Worm (Caenorhabditis elegans): Measurements from ENCODE around the gene F59B1.10.

The F59B1.10 gene

DNA sequence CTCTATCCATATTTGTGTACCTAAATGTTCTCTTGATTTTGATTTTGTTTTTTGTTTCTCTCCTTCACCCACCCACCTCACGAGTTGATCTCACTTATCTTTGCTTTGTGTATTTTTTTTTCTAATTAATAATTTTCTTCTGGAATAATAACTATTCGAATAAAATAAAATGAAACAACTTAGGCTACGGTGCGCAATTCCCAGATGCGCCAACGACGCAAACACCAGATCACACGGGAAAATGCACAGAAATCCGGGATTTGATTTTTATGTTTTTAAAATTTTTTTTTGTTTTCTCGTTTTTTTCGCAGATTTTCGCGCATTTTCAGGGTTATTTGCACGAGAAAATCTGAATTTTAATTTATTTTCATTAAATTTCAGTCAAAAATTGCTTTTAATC is 38.5 kb upstream of the F59B1.10 start:
- TF ChIP-seq B0261.1 (tag; optimal IDR thresholded peaks at IDR 0.05): peak; percentile 54
- TF ChIP-seq efl-1 (GFP tag; optimal IDR thresholded peaks at IDR 0.05): peak; percentile 1
- TF ChIP-seq madf-3 (GFP tag; IDR thresholded peaks at IDR 0.05): no peak
- peak; percentile 66 for TF ChIP-seq lsl-1 (GFP tag; optimal IDR thresholded peaks at IDR 0.05)
- TF ChIP-seq ccch-3 (GFP tag; optimal IDR thresholded peaks at IDR 0.05): no peak
- peak; percentile 5; the same call in 1 of the 2 replicates for TF ChIP-seq madf-6 (GFP tag; IDR thresholded peaks at IDR 0.05)

DNA sequence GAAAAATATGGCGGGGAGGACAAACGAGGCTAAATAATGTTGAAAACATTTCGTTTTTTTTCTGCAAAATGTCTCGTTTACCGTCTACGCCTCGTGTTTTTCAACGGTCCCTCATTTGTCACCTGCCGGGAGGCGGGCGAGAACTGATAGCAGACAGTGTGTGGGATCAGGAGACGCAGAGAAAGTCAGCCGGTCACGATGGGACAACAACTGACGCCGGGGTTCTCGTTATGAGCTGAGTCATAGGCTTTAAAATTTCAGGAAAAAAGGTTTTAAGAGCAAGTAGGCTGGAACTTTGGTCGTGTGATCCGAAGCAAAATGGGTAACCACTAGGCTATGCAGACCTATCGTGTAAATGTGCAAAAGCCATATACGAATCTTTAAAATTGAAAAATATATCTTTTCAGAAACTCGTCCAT is 38.0 kb upstream of the F59B1.10 start, which contains the start of gene W08A12.2:
Gene W08A12.2 (minus strand): TSS at position 103 of the 419 bp plus-strand sequence.
- TF ChIP-seq ztf-18 (tag; optimal IDR thresholded peaks at IDR 0.05) (peak; percentile 54), aptf-3 (GFP tag; IDR thresholded peaks at IDR 0.05) (peak; percentile 78; the same call in 1 of the 2 replicates), die-1 (tag; optimal IDR thresholded peaks at IDR 0.05) (peak; percentile 90), snpc-4 (GFP tag; optimal IDR thresholded peaks at IDR 0.05) (peak; percentile 46), snpc-4 (tag; optimal IDR thresholded peaks at IDR 0.05) (peak in 1 of 4 experiments; percentile 39), him-1 (tag; optimal IDR thresholded peaks at IDR 0.05) (peak; percentile 19), lin-54 (GFP tag; optimal IDR thresholded peaks at IDR 0.05) (peak; percentile 1), xnd-1 (tag; optimal IDR thresholded peaks at IDR 0.05) (no peak), F57C9.4 (tag; optimal IDR thresholded peaks at IDR 0.05) (no peak), lsl-1 (GFP tag; optimal IDR thresholded peaks at IDR 0.05) (no peak), attf-5 (GFP tag; optimal IDR thresholded peaks at IDR 0.05) (peak; percentile 12), rec-8 (tag; optimal IDR thresholded peaks at IDR 0.05) (peak; percentile 18 to 88), nhr-90 (tag; optimal IDR thresholded peaks at IDR 0.05) (peak; percentile 75), T07F8.4 (tag; optimal IDR thresholded peaks at IDR 0.05) (peak; percentile 34), K11D2.4 (GFP tag; IDR thresholded peaks at IDR 0.05) (peak; percentile 34; the same call in 1 of the 2 replicates), nfyb-1 (GFP tag; IDR thresholded peaks at IDR 0.05) (peak; percentile 66; the same call in 1 of the 2 replicates), B0019.2 (GFP tag; conservative IDR thresholded peaks at IDR 0.05) (no peak), D2030.7 (GFP tag; IDR thresholded peaks at IDR 0.05) (no peak), hsf-1 (GFP tag; IDR thresholded peaks at IDR 0.05) (0 out of 2 replicates have a peak, but pooled peaks have one; percentile 18), F55B11.4 (tag; optimal IDR thresholded peaks at IDR 0.05; ENCODE audit: borderline replicate concordance, insufficient read depth) (no peak), F49E8.2 (tag; optimal IDR thresholded peaks at IDR 0.05; ENCODE audit: insufficient read depth) (no peak), dpff-1 (tag; optimal IDR thresholded peaks at IDR 0.05) (no peak), ceh-79 (tag; optimal IDR thresholded peaks at IDR 0.05) (no peak), somi-1 (GFP tag; optimal IDR thresholded peaks at IDR 0.05) (peak; percentile 72), ama-1 (optimal IDR thresholded peaks at IDR 0.05) (no peak), ama-1 (GFP tag; optimal IDR thresholded peaks at IDR 0.05) (peak; percentile 5 to 82), unc-130 (GFP tag; optimal IDR thresholded peaks at IDR 0.05) (no peak), tbx-9 (tag; optimal IDR thresholded peaks at IDR 0.05; ENCODE audit: borderline replicate concordance) (no peak), aptf-2 (GFP tag; conservative IDR thresholded peaks at IDR 0.05) (no peak), lag-1 (GFP tag; IDR thresholded peaks at IDR 0.05) (no peak), hrde-1 (tag; optimal IDR thresholded peaks at IDR 0.05; ENCODE audit: borderline replicate concordance) (peak; percentile 65), Y56A3A.18 (GFP tag; IDR thresholded peaks at IDR 0.05) (no peak), hlh-26 (GFP tag; conservative IDR thresholded peaks at IDR 0.05) (no peak), hmg-1.2 (GFP tag; IDR thresholded peaks at IDR 0.05) (peak; percentile 89), madf-6 (GFP tag; IDR thresholded peaks at IDR 0.05) (peak; percentile 20; the same call in 1 of the 2 replicates), Y67H2A.10 (GFP tag; conservative IDR thresholded peaks at IDR 0.05) (no peak), rpc-1 (optimal IDR thresholded peaks at IDR 0.05) (peak; percentile 79), rpc-1 (tag; optimal IDR thresholded peaks at IDR 0.05) (peak; percentile 97), tbp1 (GFP tag; optimal IDR thresholded peaks at IDR 0.05) (peak; percentile 95), efl-1 (GFP tag; optimal IDR thresholded peaks at IDR 0.05) (no peak), rcor-1 (GFP tag; IDR thresholded peaks at IDR 0.05) (no peak), Y53F4B.3 (GFP tag; IDR thresholded peaks at IDR 0.05) (no peak), hlh-12 (tag; optimal IDR thresholded peaks at IDR 0.05) (peak; percentile 5), snpc-1.3 (tag; optimal IDR thresholded peaks at IDR 0.05; ENCODE audit: insufficient read depth) (peak; percentile 12)
